Worm (Caenorhabditis elegans): ENCODE results near the gene chup-1.
A peak's percentile ranks its signal among the peaks of the same experiment; 100 is the strongest.

Gene chup-1

DNA sequence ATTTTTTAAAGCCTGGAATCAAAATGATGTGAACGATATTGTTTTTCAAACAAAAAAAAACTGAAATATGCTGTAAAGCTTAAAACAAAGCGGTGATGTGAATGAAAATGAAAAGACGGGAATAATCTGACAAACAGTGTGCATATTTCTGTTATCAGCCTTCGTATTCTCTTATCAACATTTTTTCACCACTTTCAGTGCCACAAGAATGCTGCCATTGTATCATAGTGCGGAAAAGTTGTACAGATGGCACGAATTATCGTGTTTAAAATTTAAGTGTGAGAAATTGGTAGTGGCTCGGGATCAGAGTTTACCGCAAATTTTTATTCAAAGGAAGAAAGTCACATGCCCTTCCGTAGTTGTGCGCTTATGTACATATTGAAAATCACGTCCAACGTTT lies 32.5 kb downstream of the chup-1 start, which contains the start of gene ifd-1:
ifd-1 (minus strand) TSS at position 12 of the 400 bp plus-strand sequence.
- TF ChIP-seq elt-3 (tag; optimal IDR thresholded peaks at IDR 0.05) (no peak), egl-5 (tag; optimal IDR thresholded peaks at IDR 0.05) (no peak), lsy-12 (tag; optimal IDR thresholded peaks at IDR 0.05) (no peak), snpc-4 (tag; optimal IDR thresholded peaks at IDR 0.05) (no peak), mdl-1 (tag; optimal IDR thresholded peaks at IDR 0.05) (no peak), egl-27 (tag; optimal IDR thresholded peaks at IDR 0.05) (no peak), jun-1 (tag; optimal IDR thresholded peaks at IDR 0.05) (peak; percentile 78), sea-2 (GFP tag; optimal IDR thresholded peaks at IDR 0.05) (no peak), fkh-10 (GFP tag; optimal IDR thresholded peaks at IDR 0.05) (no peak), pha-4 (tag; optimal IDR thresholded peaks at IDR 0.05) (no peak), pqm-1 (tag; optimal IDR thresholded peaks at IDR 0.05) (peak; percentile 88), ceh-16 (tag; optimal IDR thresholded peaks at IDR 0.05) (no peak), aly-2 (tag; optimal IDR thresholded peaks at IDR 0.05) (no peak), lin-39 (tag; optimal IDR thresholded peaks at IDR 0.05) (no peak), zag-1 (tag; optimal IDR thresholded peaks at IDR 0.05) (no peak), elt-2 (tag; optimal IDR thresholded peaks at IDR 0.05) (peak; percentile 95), nhr-28 (tag; optimal IDR thresholded peaks at IDR 0.05) (no peak)

DNA sequence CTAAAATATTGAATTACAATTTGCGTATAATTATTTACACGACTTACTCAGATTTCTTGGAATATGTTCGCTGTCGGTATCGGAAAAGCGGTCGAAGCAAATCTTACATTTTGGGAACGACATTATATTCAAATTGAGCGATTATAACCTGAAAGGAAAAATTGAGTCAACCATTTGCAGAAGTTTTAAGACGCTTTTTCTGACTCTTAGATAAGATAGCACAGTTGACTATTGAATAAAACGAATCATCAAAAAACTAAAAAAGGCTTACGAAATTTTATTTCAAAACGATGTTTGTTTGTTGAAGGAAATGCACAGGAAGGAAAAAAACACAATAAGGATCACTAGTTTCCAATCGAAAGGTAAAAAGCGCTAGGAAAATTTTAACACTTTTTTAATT lies 36.4 kb downstream of the chup-1 start, which contains the start of gene rcs-1:
rcs-1 (minus strand) TSS at position 176 of the 400 bp plus-strand sequence.
- no peak for TF ChIP-seq ceh-28 (tag; optimal IDR thresholded peaks at IDR 0.05)
- peak; percentile 30 for TF ChIP-seq elt-2 (tag; optimal IDR thresholded peaks at IDR 0.05)

DNA sequence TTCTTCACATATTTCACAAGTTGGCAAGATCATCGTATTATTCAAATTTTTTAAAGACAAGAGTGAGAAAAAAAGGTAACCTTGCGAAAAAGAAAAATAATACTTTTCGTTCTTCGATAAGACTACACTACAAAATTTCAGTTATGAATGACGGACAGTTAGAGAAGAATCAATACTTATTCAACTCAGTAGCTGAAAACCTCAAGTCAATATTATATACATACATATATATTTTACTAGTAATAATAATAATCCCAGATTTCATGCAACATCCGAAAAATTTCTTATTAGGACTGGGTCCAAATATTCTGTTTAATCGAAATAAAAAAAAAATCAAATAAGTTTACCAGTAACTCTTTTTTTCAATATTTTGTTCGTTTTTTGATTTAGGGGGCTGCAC lies 39.2 kb downstream of the chup-1 start, which contains the start of gene C28G1.6:
C28G1.6 (minus strand) TSS at position 101 of the 400 bp plus-strand sequence.
- TF ChIP-seq elt-3 (tag; optimal IDR thresholded peaks at IDR 0.05) (no peak), daf-12 (tag; optimal IDR thresholded peaks at IDR 0.05) (no peak), pha-4 (tag; optimal IDR thresholded peaks at IDR 0.05) (peak; percentile 22), elt-2 (tag; optimal IDR thresholded peaks at IDR 0.05) (peak; percentile 54)

DNA sequence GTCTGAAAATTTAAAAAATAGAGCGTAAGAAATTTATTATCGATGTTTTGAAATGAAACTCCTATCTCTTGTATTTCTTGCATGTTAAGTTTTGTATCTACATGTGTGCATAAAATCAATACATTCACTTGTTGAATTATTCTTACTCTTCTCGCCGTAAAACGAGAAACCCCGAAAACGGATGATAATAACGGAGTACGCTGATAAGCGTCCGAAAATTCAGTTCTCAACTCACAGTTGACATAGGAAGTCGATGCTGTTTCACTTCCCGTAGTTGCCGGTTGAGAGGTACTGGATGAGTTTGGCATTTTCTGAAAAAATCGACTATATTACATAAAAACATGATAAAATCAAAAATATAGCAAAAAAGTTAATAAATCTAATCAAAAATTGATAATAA lies 43.4 kb downstream of the chup-1 start, which contains the start of gene sec-15:
sec-15 (minus strand) TSS at position 311 of the 400 bp plus-strand sequence.
- TF ChIP-seq mml-1 (tag; optimal IDR thresholded peaks at IDR 0.05): no peak
- no peak for TF ChIP-seq nhr-77 (tag; optimal IDR thresholded peaks at IDR 0.05)
- TF ChIP-seq pqm-1 (tag; optimal IDR thresholded peaks at IDR 0.05): peak; percentile 14
- peak; percentile 61 for TF ChIP-seq elt-2 (tag; optimal IDR thresholded peaks at IDR 0.05)

DNA sequence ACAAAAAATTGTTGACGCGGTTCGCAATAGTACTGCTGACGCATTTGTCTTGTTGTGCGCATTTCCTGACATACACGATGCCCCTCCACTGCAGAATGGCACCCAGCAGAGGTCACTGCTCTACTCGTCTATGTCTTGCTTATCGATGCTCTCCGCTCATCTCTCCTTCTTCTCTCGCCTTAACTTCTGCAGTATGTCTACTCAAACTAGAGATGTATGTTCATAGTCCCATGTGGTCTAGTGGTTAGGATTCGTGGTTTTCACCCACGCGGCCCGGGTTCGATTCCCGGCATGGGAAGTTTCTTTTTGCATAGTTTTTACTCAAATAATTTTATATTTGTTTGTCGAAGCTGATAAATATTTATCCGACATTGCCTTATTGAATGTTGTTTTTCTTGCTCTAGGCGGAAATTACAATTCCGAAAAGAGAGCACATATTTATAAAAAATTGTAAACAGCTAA lies 44.0 kb downstream of the chup-1 start, which contains the start of gene C28G1.2:
C28G1.2 (plus strand) TSS at position 130 of the 462 bp plus-strand sequence.
- peak; percentile 88 for TF ChIP-seq egl-27 (tag; optimal IDR thresholded peaks at IDR 0.05)
- peak; percentile 5 for TF ChIP-seq ztf-4 (tag; optimal IDR thresholded peaks at IDR 0.05)
- TF ChIP-seq lin-39 (tag; optimal IDR thresholded peaks at IDR 0.05): peak; percentile 87
- peak; percentile 67 for TF ChIP-seq mdl-1 (tag; optimal IDR thresholded peaks at IDR 0.05)
- peak; percentile 95 for TF ChIP-seq nhr-43 (tag; optimal IDR thresholded peaks at IDR 0.05; ENCODE audit: poor library complexity, severe bottlenecking)
- TF ChIP-seq tbx-2 (tag; optimal IDR thresholded peaks at IDR 0.05): peak; percentile 94
- TF ChIP-seq lsy-12 (tag; optimal IDR thresholded peaks at IDR 0.05): peak; percentile 94
- peak; percentile 68 for TF ChIP-seq nhr-11 (tag; optimal IDR thresholded peaks at IDR 0.05)
- no peak for TF ChIP-seq ama-1 (optimal IDR thresholded peaks at IDR 0.05)
- no peak for TF ChIP-seq eor-1 (tag; optimal IDR thresholded peaks at IDR 0.05)
- TF ChIP-seq hmg-11 (tag; optimal IDR thresholded peaks at IDR 0.05): peak; percentile 100
- TF ChIP-seq nhr-76 (tag; optimal IDR thresholded peaks at IDR 0.05): peak; percentile 73
- TF ChIP-seq daf-12 (tag; optimal IDR thresholded peaks at IDR 0.05): no peak
- TF ChIP-seq skn-1 (tag; optimal IDR thresholded peaks at IDR 0.05): peak; percentile 85
- peak; percentile 82 for TF ChIP-seq nhr-25 (tag; optimal IDR thresholded peaks at IDR 0.05)
- no peak for TF ChIP-seq fos-1 (tag; optimal IDR thresholded peaks at IDR 0.05)
- TF ChIP-seq ceh-28 (tag; optimal IDR thresholded peaks at IDR 0.05): peak; percentile 93
- peak; percentile 53 for TF ChIP-seq pqm-1 (tag; optimal IDR thresholded peaks at IDR 0.05)
- TF ChIP-seq mml-1 (tag; optimal IDR thresholded peaks at IDR 0.05): no peak
- peak; percentile 33 for TF ChIP-seq elt-1 (tag; optimal IDR thresholded peaks at IDR 0.05)
- TF ChIP-seq elt-3 (tag; optimal IDR thresholded peaks at IDR 0.05): peak in 1 of 3 experiments; percentile 69
- no peak for TF ChIP-seq fkh-10 (GFP tag; optimal IDR thresholded peaks at IDR 0.05)
- peak; percentile 80 for TF ChIP-seq nfya-1 (tag; optimal IDR thresholded peaks at IDR 0.05; ENCODE audit: insufficient read depth)
- TF ChIP-seq nhr-77 (tag; optimal IDR thresholded peaks at IDR 0.05): peak; percentile 74
- no peak for TF ChIP-seq aly-2 (tag; optimal IDR thresholded peaks at IDR 0.05)
- peak; percentile 78 for TF ChIP-seq R02D3.7 (tag; optimal IDR thresholded peaks at IDR 0.05)
- TF ChIP-seq jun-1 (tag; optimal IDR thresholded peaks at IDR 0.05): peak; percentile 93
- peak; percentile 40 for TF ChIP-seq elt-2 (tag; optimal IDR thresholded peaks at IDR 0.05)
- TF ChIP-seq unc-62 (GFP tag; optimal IDR thresholded peaks at IDR 0.05): peak; percentile 82
- TF ChIP-seq nhr-67 (tag; optimal IDR thresholded peaks at IDR 0.05): no peak
- TF ChIP-seq unc-39 (tag; optimal IDR thresholded peaks at IDR 0.05): no peak
- TF ChIP-seq nhr-28 (tag; optimal IDR thresholded peaks at IDR 0.05): no peak
- TF ChIP-seq snpc-4 (tag; optimal IDR thresholded peaks at IDR 0.05): peak; percentile 68
- no peak for TF ChIP-seq ztf-11 (tag; optimal IDR thresholded peaks at IDR 0.05)
- peak; percentile 53 for TF ChIP-seq zag-1 (tag; optimal IDR thresholded peaks at IDR 0.05)
- no peak for TF ChIP-seq fkh-2 (tag; optimal IDR thresholded peaks at IDR 0.05)
- TF ChIP-seq ceh-82 (tag; optimal IDR thresholded peaks at IDR 0.05): peak; percentile 83
- no peak for TF ChIP-seq nhr-237 (tag; optimal IDR thresholded peaks at IDR 0.05)
